Worm (Caenorhabditis elegans) whole organism, young adult: ENCODE measurements around the gene polk-1.

Source experiments
- B0035.1 ChIP-seq: sonication (generic microtip); optimal IDR thresholded peaks from 2 replicates; lab custom pipeline; 2016; ENCODE audit warnings: missing genetic modification characterization, mild to moderate bottlenecking, missing compliant biosample characterization, missing genotype, missing genetic modification reagents
- sptf-2 ChIP-seq: fragments of 200-800 bp; sonication (Bioruptor generic); optimal IDR thresholded peaks from 2 replicates; lab custom pipeline; 2018; ENCODE audit warnings: mild to moderate bottlenecking, missing genetic modification characterization, missing compliant biosample characterization

ce11 chrIII:8643639-8644038, 15.2 kb upstream of the polk-1 start, which contains the start of gene twk-7:
- TF ChIP-seq B0035.1 (tag; lab: Kevin White, UChicago) = no peak
- TF ChIP-seq sptf-2 = no peak
